Fruit fly (Drosophila melanogaster): ENCODE data around the gene Sbp2.

dm6 chr3L:8289336-8290258 is 14.4 kb upstream of the Sbp2 start, which contains the start of gene cert:
- TF ChIP-seq CTCF (optimal IDR thresholded peaks at IDR 0.05) = no peak
- TF ChIP-seq CG8478 (optimal IDR thresholded peaks at IDR 0.05) = no peak

Measured in S2 (cell line).